Worm (Caenorhabditis elegans) whole organism, L3 larva: ENCODE measurements around the gene Y70C5A.3.
"Not testable (repeated sequence)": the region's sequence is repeated elsewhere in the genome, so short reads cannot be mapped to it uniquely, and the experiment has no call there.

ENCODE experiments used
- ZK546.5 ChIP-seq: sonication (generic microtip); optimal IDR thresholded peaks from 2 replicates; lab custom pipeline; 2017; ENCODE audit warnings: missing biosample characterization, missing genetic modification characterization
- aly-2 ChIP-seq: fragments of 150-350 bp; optimal IDR thresholded peaks from 2 replicates; lab custom pipeline; 2014; ENCODE audit warnings: missing biosample characterization, missing genetic modification characterization
- ceh-28 ChIP-seq: fragments of 150-350 bp; optimal IDR thresholded peaks from 2 replicates; lab custom pipeline; 2014; ENCODE audit warnings: missing biosample characterization, missing genetic modification reagents, missing genetic modification characterization
- ceh-82 ChIP-seq: fragments of 150-350 bp; optimal IDR thresholded peaks from 2 replicates; lab custom pipeline; 2014; ENCODE audit warnings: missing biosample characterization, missing genetic modification characterization
- elt-3 ChIP-seq, 3 experiments: fragments of 150-350 bp in 1 of 3; sonication (generic microtip) in 2 of 3; optimal IDR thresholded peaks; 2 replicates in 2 of 3; 4 replicates in 1 of 3; lab custom pipeline; 2014 to 2017; ENCODE audit warnings: missing biosample characterization in 3 of 3, missing genetic modification characterization in 3 of 3
- lin-39 ChIP-seq: fragments of 150-350 bp; optimal IDR thresholded peaks from 2 replicates; lab custom pipeline; 2018; ENCODE audit warnings: missing biosample characterization, missing genetic modification reagents, missing genetic modification characterization
- nhr-237 ChIP-seq: fragments of 150-350 bp; optimal IDR thresholded peaks from 2 replicates; lab custom pipeline; 2014; ENCODE audit warnings: missing biosample characterization, missing genetic modification characterization
- nhr-77 ChIP-seq: fragments of 150-350 bp; optimal IDR thresholded peaks from 2 replicates; lab custom pipeline; 2014; ENCODE audit warnings: missing biosample characterization, missing genetic modification characterization
- pqm-1 ChIP-seq: fragments of 150-350 bp; optimal IDR thresholded peaks from 2 replicates; lab custom pipeline; 2017; ENCODE audit warnings: missing biosample characterization, missing genetic modification characterization, inconsistent platforms
- unc-62 ChIP-seq: fragments of 150-350 bp; sonication (generic microtip); optimal IDR thresholded peaks from 4 replicates; lab custom pipeline; 2014; ENCODE audit warnings: missing biosample characterization, missing genetic modification reagents, missing genetic modification characterization

- TF ChIP-seq ZK546.5 (tag; lab: Kevin White, UChicago); lin-39 (tag; lab: Kevin White, UChicago); elt-3 (tag; optimal IDR thresholded peaks at IDR 0.05; lab: Kevin White, UChicago); ceh-28; pqm-1 (tag; lab: Kevin White, UChicago); nhr-77 (tag; lab: Kevin White, UChicago); nhr-237 (tag; lab: Kevin White, UChicago); unc-62 (GFP tag; lab: Kevin White, UChicago); aly-2; ceh-82 (tag; lab: Kevin White, UChicago): not testable (repeated sequence)
These were observed 40.1 kb upstream of the Y70C5A.3 start, which contains the start of gene Y70C5B.2 for ce11 chrV:16660816-16661215.
